Fruit fly (Drosophila melanogaster): ENCODE data around the gene CG7368.
A peak's percentile ranks its signal among the peaks of the same experiment; 100 is the strongest.

The CG7368 gene

DNA sequence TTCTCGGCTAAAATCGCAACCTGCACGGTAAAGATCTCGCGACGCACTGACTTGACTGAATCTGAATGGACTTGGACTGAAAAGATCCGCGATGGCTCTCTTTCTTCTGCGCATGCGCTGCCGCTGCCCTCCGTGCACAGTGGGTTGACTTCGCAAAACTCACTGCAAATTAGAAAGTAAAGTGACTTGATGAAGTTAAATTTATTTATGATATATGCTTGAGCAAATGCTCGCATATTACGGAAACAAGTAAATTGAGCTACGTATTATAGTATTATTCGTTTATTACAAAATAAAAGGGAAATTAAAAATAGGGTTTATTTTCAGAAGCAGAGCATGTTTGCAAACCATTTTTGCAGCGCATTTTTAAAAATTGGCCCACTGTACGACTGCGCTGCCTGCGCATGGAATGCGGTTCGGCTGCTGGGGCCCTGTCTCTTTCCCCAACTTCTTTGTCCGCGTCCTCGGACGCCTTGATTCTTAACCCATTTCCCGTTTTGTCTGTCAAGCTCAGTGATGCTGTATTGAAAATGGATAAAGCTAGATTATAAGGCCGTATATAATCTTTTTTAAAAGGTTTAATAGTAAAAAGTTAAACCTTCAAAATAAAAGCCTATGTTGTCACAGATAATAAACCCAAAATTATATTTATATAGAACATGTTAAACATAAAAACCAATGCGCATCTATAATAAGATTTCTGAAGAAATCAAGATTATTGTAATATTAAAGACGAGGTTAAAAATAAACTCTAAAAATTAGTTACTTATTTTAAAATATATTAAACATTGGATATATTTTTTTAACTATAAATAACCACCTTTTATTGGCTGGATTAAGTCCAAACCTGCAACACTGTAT is 9.1 kb upstream of the CG7368 start, which contains the start of gene rt (continued):
- no peak for TF ChIP-seq ro (GFP tag; IDR thresholded peaks at IDR 0.05)
- TF ChIP-seq CG34224 (GFP tag; IDR thresholded peaks at IDR 0.05; ENCODE audit: partially characterized antibody): no peak
- no peak for TF ChIP-seq tup (GFP tag; optimal IDR thresholded peaks at IDR 0.05)
- TF ChIP-seq CG4730 (GFP tag; IDR thresholded peaks at IDR 0.05): no peak
- TF ChIP-seq CG6254 (GFP tag; optimal IDR thresholded peaks at IDR 0.05): peak; percentile 22
- peak; percentile 26 for TF ChIP-seq CG13624 (GFP tag; optimal IDR thresholded peaks at IDR 0.05)
- TF ChIP-seq stc (GFP tag; IDR thresholded peaks at IDR 0.05): 0 out of 2 replicates have a peak, but pooled peaks have one; percentile 24
- peak; percentile 37 for TF ChIP-seq CG8359 (GFP tag; optimal IDR thresholded peaks at IDR 0.05; ENCODE audit: borderline replicate concordance)
- no peak for TF ChIP-seq grn (GFP tag; optimal IDR thresholded peaks at IDR 0.05)
- no peak for TF ChIP-seq Atf6 (GFP tag; IDR thresholded peaks at IDR 0.05)
- TF ChIP-seq CG13287 (GFP tag; IDR thresholded peaks at IDR 0.05; ENCODE audit: partially characterized antibody): no peak
- TF ChIP-seq CG30431 (GFP tag; optimal IDR thresholded peaks at IDR 0.05): peak; percentile 31
- TF ChIP-seq Hmr (GFP tag; optimal IDR thresholded peaks at IDR 0.05): no peak
- peak; percentile 65 for TF ChIP-seq CG17328 (GFP tag; IDR thresholded peaks at IDR 0.05)
- no peak for TF ChIP-seq CG4617 (GFP tag; optimal IDR thresholded peaks at IDR 0.05; ENCODE audit: borderline replicate concordance)
- no peak for TF ChIP-seq CG10462 (GFP tag; optimal IDR thresholded peaks at IDR 0.05)
- no peak for TF ChIP-seq crol (GFP tag; IDR thresholded peaks at IDR 0.05)
- no peak for TF ChIP-seq Stat92E (GFP tag; optimal IDR thresholded peaks at IDR 0.05)
- no peak for TF ChIP-seq Dfd (GFP tag; optimal IDR thresholded peaks at IDR 0.05)
- peak; percentile 31; the same call in 1 of the 2 replicates for TF ChIP-seq E2f2 (GFP tag; IDR thresholded peaks at IDR 0.05)
- no peak for TF ChIP-seq Dip2 (GFP tag; IDR thresholded peaks at IDR 0.05)
- peak; percentile 41 for TF ChIP-seq Six4 (GFP tag; optimal IDR thresholded peaks at IDR 0.05)
- no peak for TF ChIP-seq CG6683 (GFP tag; optimal IDR thresholded peaks at IDR 0.05)
- TF ChIP-seq Hey (tag; optimal IDR thresholded peaks at IDR 0.05): no peak
- no peak for TF ChIP-seq trh (GFP tag; optimal IDR thresholded peaks at IDR 0.05)
- no peak for TF ChIP-seq NC2α (GFP tag; optimal IDR thresholded peaks at IDR 0.05)
- TF ChIP-seq Sry-δ (GFP tag; optimal IDR thresholded peaks at IDR 0.05): no peak
- peak; percentile 63 for TF ChIP-seq sisA (GFP tag; IDR thresholded peaks at IDR 0.05)
- no peak for TF ChIP-seq Bdp1 (GFP tag; optimal IDR thresholded peaks at IDR 0.05)
- peak; percentile 48; the same call in 1 of the 3 replicates for TF ChIP-seq CG11695 (GFP tag; IDR thresholded peaks at IDR 0.05)
- TF ChIP-seq Atf3 (GFP tag; optimal IDR thresholded peaks at IDR 0.05): peak; percentile 2
- no peak for TF ChIP-seq CG7928 (GFP tag; optimal IDR thresholded peaks at IDR 0.05)
- no peak; the same call in 1 of the 2 replicates for TF ChIP-seq CG6689 (GFP tag; IDR thresholded peaks at IDR 0.05)
- TF ChIP-seq NK7.1 (GFP tag; optimal IDR thresholded peaks at IDR 0.05): no peak
- no peak for TF ChIP-seq cato (GFP tag; optimal IDR thresholded peaks at IDR 0.05; ENCODE audit: borderline replicate concordance)
- no peak for TF ChIP-seq CG3838 (GFP tag; optimal IDR thresholded peaks at IDR 0.05)
- no peak for TF ChIP-seq emc (GFP tag; optimal IDR thresholded peaks at IDR 0.05)
- TF ChIP-seq dan (GFP tag; IDR thresholded peaks at IDR 0.05): no peak
- no peak for TF ChIP-seq CG11696 (GFP tag; IDR thresholded peaks at IDR 0.05)
- TF ChIP-seq CG7357 (GFP tag; IDR thresholded peaks at IDR 0.05): no peak
- peak; percentile 36 for TF ChIP-seq CG18764 (GFP tag; optimal IDR thresholded peaks at IDR 0.05)
- peak; percentile 46 for TF ChIP-seq CG12219 (GFP tag; optimal IDR thresholded peaks at IDR 0.05)
- TF ChIP-seq CG32532 (GFP tag; IDR thresholded peaks at IDR 0.05): peak; percentile 32; the same call in 1 of the 2 replicates
- no peak for TF ChIP-seq oc (tag; optimal IDR thresholded peaks at IDR 0.05)
- no peak for TF ChIP-seq kah (GFP tag; optimal IDR thresholded peaks at IDR 0.05)
- TF ChIP-seq pfk (GFP tag; optimal IDR thresholded peaks at IDR 0.05): no peak
- TF ChIP-seq ftz-f1 (GFP tag; optimal IDR thresholded peaks at IDR 0.05): no peak
- no peak for TF ChIP-seq CG12299 (tag; optimal IDR thresholded peaks at IDR 0.05)
- TF ChIP-seq pnt (GFP tag; optimal IDR thresholded peaks at IDR 0.05): no peak

Measured in whole organism, embryonic.